Fruit fly (Drosophila melanogaster) whole organism, embryonic: ENCODE results near the gene TwdlQ.
A peak's percentile ranks its signal among the peaks of the same experiment; 100 is the strongest.

ENCODE experiments used
- Bteb2 ChIP-seq: fragments of 200-800 bp; sonication (Bioruptor generic); optimal IDR thresholded peaks from 2 replicates; lab custom pipeline; 2016; ENCODE audit warnings: missing biosample characterization, missing genetic modification characterization
- CG12236 ChIP-seq: fragments of 200-800 bp; sonication (Bioruptor generic); optimal IDR thresholded peaks from 2 replicates; lab custom pipeline; 2016; ENCODE audit warnings: missing biosample characterization, missing genetic modification characterization
- CG15011 ChIP-seq: fragments of 200-800 bp; sonication (Bioruptor generic); optimal IDR thresholded peaks from 3 replicates; lab custom pipeline; 2018; ENCODE audit warnings: missing biosample characterization, mild to moderate bottlenecking, missing genetic modification characterization
- CG15073 ChIP-seq: fragments of 200-800 bp; sonication (Bioruptor generic); optimal IDR thresholded peaks from 2 replicates; lab custom pipeline; 2016; ENCODE audit warnings: missing biosample characterization, missing genetic modification characterization
- CG15269 ChIP-seq: fragments of 200-800 bp; sonication (Bioruptor generic); optimal IDR thresholded peaks from 2 replicates; lab custom pipeline; 2018; ENCODE audit warnings: missing biosample characterization, mild to moderate bottlenecking, missing genetic modification characterization, moderate library complexity
- CG1529 ChIP-seq: fragments of 200-800 bp; sonication (Bioruptor generic); optimal IDR thresholded peaks from 3 replicates; lab custom pipeline; 2018; ENCODE audit warnings: missing biosample characterization, missing genetic modification characterization
- CG16863 ChIP-seq: fragments of 200-800 bp; sonication (Bioruptor generic); optimal IDR thresholded peaks from 3 replicates; lab custom pipeline; 2016; ENCODE audit warnings: missing biosample characterization, missing genetic modification characterization
- CG18619 ChIP-seq: fragments of 200-800 bp; sonication (Bioruptor generic); optimal IDR thresholded peaks from 3 replicates; lab custom pipeline; 2017; ENCODE audit warnings: missing biosample characterization, mild to moderate bottlenecking, missing genetic modification characterization
- CG2889 ChIP-seq: fragments of 200-800 bp; sonication (Bioruptor generic); IDR thresholded peaks from 3 replicates; pipeline ENCODE4 v1.3.6; 2022; ENCODE audit warnings: missing biosample characterization, missing genetic modification characterization
- CG30431 ChIP-seq: fragments of 200-800 bp; sonication (Bioruptor generic); optimal IDR thresholded peaks from 2 replicates; lab custom pipeline; 2017; ENCODE audit warnings: missing biosample characterization, missing genetic modification characterization
- CG43689 ChIP-seq: fragments of 200-800 bp; sonication (Bioruptor generic); IDR thresholded peaks from 2 replicates; pipeline ENCODE4 v1.3.6; 2022; ENCODE audit warnings: missing biosample characterization, missing genetic modification characterization
- CG6689 ChIP-seq: fragments of 200-800 bp; sonication (Bioruptor generic); IDR thresholded peaks from 2 replicates; pipeline ENCODE4 v1.3.6; 2022; ENCODE audit warnings: missing biosample characterization, missing genetic modification characterization
- CG8089 ChIP-seq: fragments of 200-800 bp; sonication (Bioruptor generic); optimal IDR thresholded peaks from 3 replicates; lab custom pipeline; 2016; ENCODE audit warnings: missing biosample characterization, missing genetic modification characterization
- CG9437 ChIP-seq: fragments of 200-800 bp; sonication (Bioruptor generic); optimal IDR thresholded peaks from 2 replicates; lab custom pipeline; 2018; ENCODE audit warnings: missing biosample characterization, mild to moderate bottlenecking, missing genetic modification characterization
- CG9797 ChIP-seq: fragments of 200-800 bp; sonication (Bioruptor generic); optimal IDR thresholded peaks from 3 replicates; lab custom pipeline; 2018; ENCODE audit warnings: missing biosample characterization, mild to moderate bottlenecking, missing genetic modification characterization
- CG9876 ChIP-seq: fragments of 200-800 bp; sonication (Bioruptor generic); optimal IDR thresholded peaks from 2 replicates; lab custom pipeline; 2016; ENCODE audit warnings: missing biosample characterization, missing genetic modification characterization
- CG9932 ChIP-seq: fragments of 200-800 bp; sonication (Bioruptor generic); IDR thresholded peaks from 2 replicates; pipeline ENCODE4 v1.3.6; 2022; ENCODE audit warnings: missing biosample characterization, missing genetic modification characterization
- Gsc ChIP-seq: fragments of 200-800 bp; sonication (Bioruptor generic); IDR thresholded peaks from 2 replicates; pipeline ENCODE4 v1.3.6; 2022; ENCODE audit warnings: missing biosample characterization, missing genetic modification characterization
- HHEX ChIP-seq: fragments of 200-800 bp; sonication (Bioruptor generic); optimal IDR thresholded peaks from 3 replicates; lab custom pipeline; 2017; ENCODE audit warnings: missing biosample characterization, mild to moderate bottlenecking, missing genetic modification characterization, missing genetic modification reagents
- HLH4C ChIP-seq: fragments of 200-800 bp; sonication (Bioruptor generic); IDR thresholded peaks from 3 replicates; pipeline ENCODE4 v1.3.6; 2022; ENCODE audit warnings: missing biosample characterization, missing genetic modification characterization; ENCODE audit not compliant: partially characterized antibody
- Hand ChIP-seq: fragments of 200-800 bp; sonication (Bioruptor generic); optimal IDR thresholded peaks from 2 replicates; lab custom pipeline; 2017; ENCODE audit warnings: mild to moderate bottlenecking, missing biosample characterization, missing genetic modification reagents, missing genetic modification characterization
- Hmr ChIP-seq: fragments of 200-800 bp; sonication (Bioruptor generic); optimal IDR thresholded peaks from 3 replicates; lab custom pipeline; 2017; ENCODE audit warnings: mild to moderate bottlenecking, missing biosample characterization, missing genetic modification reagents, missing genetic modification characterization
- Hr78 ChIP-seq, 2 experiments: fragments of 200-800 bp in 1 of 2; fragments of >200 bp in 1 of 2; sonication (Bioruptor generic) in 1 of 2; optimal IDR thresholded peaks; 2 replicates each; lab custom pipeline; 2017 to 2019; ENCODE audit warnings: missing biosample characterization in 2 of 2, missing genetic modification characterization in 2 of 2, mild to moderate bottlenecking in 1 of 2, moderate library complexity in 1 of 2
- Mrtf ChIP-seq: fragments of 200-800 bp; sonication (Bioruptor generic); IDR thresholded peaks from 3 replicates; pipeline ENCODE4 v1.3.6; 2022; ENCODE audit warnings: missing biosample characterization, missing genetic modification characterization
- Myb ChIP-seq: fragments of 200-800 bp; sonication (Bioruptor generic); optimal IDR thresholded peaks from 2 replicates; lab custom pipeline; 2016; ENCODE audit warnings: missing biosample characterization, missing genetic modification characterization
- NC2α ChIP-seq: fragments of 200-800 bp; sonication (Bioruptor generic); optimal IDR thresholded peaks from 2 replicates; lab custom pipeline; 2016; ENCODE audit warnings: missing biosample characterization, missing genetic modification characterization
- Poxn ChIP-seq: fragments of 200-800 bp; sonication (Bioruptor generic); IDR thresholded peaks from 2 replicates; pipeline ENCODE4 v1.3.6; 2022; ENCODE audit warnings: missing biosample characterization, missing genetic modification characterization
- Sry-β ChIP-seq: fragments of 200-800 bp; sonication (Bioruptor generic); optimal IDR thresholded peaks from 2 replicates; lab custom pipeline; 2018; ENCODE audit warnings: missing biosample characterization, mild to moderate bottlenecking, missing genetic modification characterization, moderate library complexity
- Usf ChIP-seq: fragments of 200-800 bp; sonication (Bioruptor generic); optimal IDR thresholded peaks from 2 replicates; lab custom pipeline; 2017; ENCODE audit warnings: missing genotype, missing biosample characterization, missing genetic modification characterization
- YL-1 ChIP-seq: fragments of 200-800 bp; sonication (Bioruptor generic); optimal IDR thresholded peaks from 3 replicates; lab custom pipeline; 2017; ENCODE audit warnings: missing biosample characterization, mild to moderate bottlenecking, missing genetic modification characterization
- ase ChIP-seq: fragments of 200-800 bp; sonication (Bioruptor generic); IDR thresholded peaks from 3 replicates; pipeline ENCODE4 v1.3.6; 2022; ENCODE audit warnings: missing biosample characterization, missing genetic modification characterization
- ash1 ChIP-seq: fragments of 200-800 bp; sonication (Bioruptor generic); optimal IDR thresholded peaks from 2 replicates; lab custom pipeline; 2018; ENCODE audit warnings: missing biosample characterization, mild to moderate bottlenecking, missing genetic modification characterization
- bbx ChIP-seq: fragments of 200-800 bp; sonication (Bioruptor generic); IDR thresholded peaks from 2 replicates; pipeline ENCODE4 v1.3.6; 2022; ENCODE audit warnings: missing biosample characterization, missing genetic modification characterization; ENCODE audit not compliant: partially characterized antibody
- corto ChIP-seq: fragments of 200-800 bp; sonication (Bioruptor generic); optimal IDR thresholded peaks from 2 replicates; lab custom pipeline; 2016; ENCODE audit warnings: missing biosample characterization, mild to moderate bottlenecking, missing genetic modification characterization, moderate library complexity
- dan ChIP-seq: fragments of 200-800 bp; sonication (Bioruptor generic); IDR thresholded peaks from 2 replicates; pipeline ENCODE4 v1.3.6; 2022; ENCODE audit warnings: missing biosample characterization, missing genetic modification characterization
- dmrt99B ChIP-seq: fragments of 200-800 bp; sonication (Bioruptor generic); optimal IDR thresholded peaks from 2 replicates; lab custom pipeline; 2018; ENCODE audit warnings: missing biosample characterization, mild to moderate bottlenecking, missing genetic modification characterization, moderate library complexity
- fd64A ChIP-seq: fragments of 200-800 bp; sonication (Bioruptor generic); optimal IDR thresholded peaks from 3 replicates; lab custom pipeline; 2018; ENCODE audit warnings: missing biosample characterization, mild to moderate bottlenecking, missing genetic modification characterization
- fu2 ChIP-seq: fragments of 200-800 bp; sonication (Bioruptor generic); optimal IDR thresholded peaks from 2 replicates; lab custom pipeline; 2016; ENCODE audit warnings: missing biosample characterization, missing genetic modification characterization
- grau ChIP-seq: fragments of 200-800 bp; optimal IDR thresholded peaks from 3 replicates; lab custom pipeline; 2019; ENCODE audit warnings: missing biosample characterization, mild to moderate bottlenecking, missing genetic modification characterization, moderate library complexity
- hb ChIP-seq: fragments of 200-800 bp; sonication (Bioruptor generic); IDR thresholded peaks from 3 replicates; pipeline ENCODE4 v1.3.6; 2022; ENCODE audit warnings: missing biosample characterization, missing genetic modification characterization; ENCODE audit not compliant: partially characterized antibody
- hkb ChIP-seq, 2 experiments: fragments of 200-800 bp in 1 of 2; fragments of >200 bp in 1 of 2; sonication (Bioruptor generic) in 1 of 2; IDR thresholded peaks in 1 of 2; optimal IDR thresholded peaks in 1 of 2; 2 replicates each; pipeline versions ENCODE4 v1.3.6 to Lab custom; 2017 to 2022; ENCODE audit warnings: missing biosample characterization in 1 of 2, missing genetic modification characterization in 1 of 2
- ind ChIP-seq: fragments of 200-800 bp; sonication (Bioruptor generic); optimal IDR thresholded peaks from 3 replicates; lab custom pipeline; 2016; ENCODE audit warnings: missing biosample characterization, missing genetic modification characterization
- jumu ChIP-seq: fragments of 200-800 bp; sonication (Bioruptor generic); optimal IDR thresholded peaks from 3 replicates; lab custom pipeline; 2016; ENCODE audit warnings: missing biosample characterization, missing genetic modification characterization
- nerfin-2 ChIP-seq: fragments of 200-800 bp; sonication (Bioruptor generic); IDR thresholded peaks from 2 replicates; pipeline ENCODE4 v1.3.6; 2022; ENCODE audit warnings: missing biosample characterization, missing genetic modification characterization; ENCODE audit not compliant: partially characterized antibody
- ro ChIP-seq: fragments of 200-800 bp; sonication (Bioruptor generic); IDR thresholded peaks from 2 replicates; pipeline ENCODE4 v1.3.6; 2022; ENCODE audit warnings: missing biosample characterization, missing genetic modification characterization
- seq ChIP-seq: fragments of 200-800 bp; sonication (Bioruptor generic); IDR thresholded peaks from 2 replicates; pipeline ENCODE4 v1.3.6; 2022; ENCODE audit warnings: missing biosample characterization, missing genetic modification characterization
- slp2 ChIP-seq: fragments of 200-800 bp; sonication (Bioruptor generic); optimal IDR thresholded peaks from 2 replicates; lab custom pipeline; 2016; ENCODE audit warnings: missing biosample characterization, missing genetic modification characterization
- sqz ChIP-seq: fragments of 200-800 bp; sonication (Bioruptor generic); optimal IDR thresholded peaks from 3 replicates; lab custom pipeline; 2018; ENCODE audit warnings: missing biosample characterization, mild to moderate bottlenecking, missing genetic modification characterization
- sr ChIP-seq: fragments of 200-800 bp; sonication (Bioruptor generic); IDR thresholded peaks from 3 replicates; pipeline ENCODE4 v1.3.6; 2022; ENCODE audit warnings: missing biosample characterization, missing genetic modification characterization
- trh ChIP-seq: fragments of 200-800 bp; sonication (Bioruptor generic); optimal IDR thresholded peaks from 2 replicates; lab custom pipeline; 2016; ENCODE audit warnings: missing biosample characterization, missing genetic modification characterization
- ttk ChIP-seq: fragments of 200-800 bp; sonication (Bioruptor generic); IDR thresholded peaks from 2 replicates; pipeline ENCODE4 v2.1.2; 2022; ENCODE audit warnings: missing biosample characterization, missing genetic modification characterization

TwdlQ gene

DNA sequence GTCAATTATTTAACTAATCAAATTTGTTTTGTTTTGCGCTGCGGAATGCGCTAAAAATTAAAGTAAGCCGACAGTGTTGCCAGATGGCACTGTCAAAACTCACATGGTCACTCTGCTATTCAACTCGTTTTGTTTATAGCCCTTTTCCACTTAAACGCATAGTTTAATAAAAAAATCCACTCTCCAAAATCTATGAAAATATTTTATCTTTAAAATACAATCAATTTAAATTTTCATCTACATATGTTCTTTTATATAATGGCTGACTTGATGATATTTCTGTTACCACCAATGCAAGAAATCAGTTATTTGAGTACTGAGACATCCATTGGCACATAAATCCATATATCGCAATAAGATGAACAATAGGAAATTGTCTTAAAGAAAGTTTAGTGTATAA is 23.9 kb upstream of the TwdlQ start, which contains the start of gene CG6425 (continued):
- TF ChIP-seq HLH4C (GFP tag; lab: Robert Waterston, UW) = no peak
- TF ChIP-seq ro = no peak
- TF ChIP-seq Mrtf (GFP tag; lab: Robert Waterston, UW) = no peak
- no peak for TF ChIP-seq CG9876
- no peak for TF ChIP-seq hkb (optimal IDR thresholded peaks at IDR 0.05; lab: Kevin White, UChicago)
- no peak for TF ChIP-seq hkb (GFP tag; IDR thresholded peaks at IDR 0.05; lab: Robert Waterston, UW)
- TF ChIP-seq Sry-β = no peak
- peak; percentile 69 for TF ChIP-seq CG9932 (GFP tag; lab: Robert Waterston, UW)
- no peak for TF ChIP-seq YL-1 (GFP tag; lab: Kevin White, UChicago)
- no peak for TF ChIP-seq CG18619
- no peak for TF ChIP-seq trh (GFP tag; lab: Kevin White, UChicago)
- 0 out of 3 replicates have a peak, but pooled peaks have one; percentile 7 for TF ChIP-seq ase
- TF ChIP-seq Usf (GFP tag; lab: Kevin White, UChicago) = no peak
- TF ChIP-seq Hmr (GFP tag; lab: Kevin White, UChicago) = no peak
- TF ChIP-seq CG8089 (GFP tag; lab: Kevin White, UChicago) = no peak
- no peak for TF ChIP-seq CG43689 (GFP tag; lab: Robert Waterston, UW)
- TF ChIP-seq NC2α (GFP tag; lab: Kevin White, UChicago) = no peak
- TF ChIP-seq bbx (GFP tag; lab: Robert Waterston, UW) = no peak
- no peak for TF ChIP-seq HHEX
- TF ChIP-seq sr (GFP tag; lab: Robert Waterston, UW) = no peak
- no peak for TF ChIP-seq CG30431 (GFP tag; lab: Kevin White, UChicago)
- TF ChIP-seq Hr78 (GFP tag; optimal IDR thresholded peaks at IDR 0.05; lab: Kevin White, UChicago) = peak in 1 of 2 experiments; percentile 55
- TF ChIP-seq CG6689 (GFP tag; lab: Robert Waterston, UW) = no peak
- no peak for TF ChIP-seq ttk (GFP tag; lab: Robert Waterston, UW)
- peak; percentile 31 for TF ChIP-seq CG9797
- no peak for TF ChIP-seq fd64A
- TF ChIP-seq jumu = no peak
- TF ChIP-seq Bteb2 (GFP tag; lab: Kevin White, UChicago) = no peak
- no peak for TF ChIP-seq fu2 (GFP tag; lab: Kevin White, UChicago)
- TF ChIP-seq CG15073 (GFP tag; lab: Kevin White, UChicago) = no peak
- TF ChIP-seq CG15011 (GFP tag; lab: Kevin White, UChicago) = no peak
- no peak for TF ChIP-seq nerfin-2
- TF ChIP-seq sqz = no peak
- no peak for TF ChIP-seq dan
- TF ChIP-seq Poxn (GFP tag; lab: Robert Waterston, UW) = no peak; the same call in 1 of the 2 replicates
- no peak for TF ChIP-seq Gsc
- TF ChIP-seq dmrt99B (tag; lab: Kevin White, UChicago) = no peak
- TF ChIP-seq slp2 (GFP tag; lab: Kevin White, UChicago) = no peak
- TF ChIP-seq seq (GFP tag; lab: Robert Waterston, UW) = no peak
- TF ChIP-seq CG15269 (tag; lab: Kevin White, UChicago) = no peak
- TF ChIP-seq hb = no peak
- TF ChIP-seq Hand = no peak
- peak; percentile 38 for TF ChIP-seq grau (tag; lab: Kevin White, UChicago)
- TF ChIP-seq CG2889 (GFP tag; lab: Robert Waterston, UW) = no peak
- no peak for TF ChIP-seq ash1 (GFP tag; lab: Kevin White, UChicago)
- TF ChIP-seq corto (GFP tag; lab: Kevin White, UChicago) = no peak
- TF ChIP-seq CG1529 (GFP tag; lab: Kevin White, UChicago) = no peak
- TF ChIP-seq CG12236 = no peak
- TF ChIP-seq Myb (GFP tag; lab: Kevin White, UChicago) = no peak
- TF ChIP-seq CG16863 (GFP tag; lab: Kevin White, UChicago) = no peak
- no peak for TF ChIP-seq CG9437
- TF ChIP-seq ind (GFP tag; lab: Kevin White, UChicago) = peak; percentile 13
